Fruit fly (Drosophila melanogaster) Kc167 (cell line): ENCODE results near the gene E23.

ENCODE experiments used
- Sin3A ChIP-seq: fragments of >200 bp; optimal IDR thresholded peaks from 2 replicates; lab custom pipeline; 2018; ENCODE audit warnings: missing external identifiers
- insv ChIP-seq: fragments of >200 bp; optimal IDR thresholded peaks from 3 replicates; lab custom pipeline; 2018; ENCODE audit warnings: missing external identifiers

- TF ChIP-seq insv (lab: Kevin White, UChicago) = no peak
- TF ChIP-seq Sin3A = no peak
These were observed 21.0 kb upstream of the E23 start, which contains the start of gene CG15412 for dm6 chr2L:3375611-3376010.
